Fruit fly (Drosophila melanogaster): ENCODE data around the gene TwdlD.

TwdlD gene

dm6 chr3R:26636388-26636787 is 3.4 kb upstream of the TwdlD start, which contains the start of gene TwdlS:
Gene TwdlS, plus strand, starts transcription at chr3R:26636688.
- no peak for TF ChIP-seq CG17801 (GFP tag; optimal IDR thresholded peaks at IDR 0.05; ENCODE audit: partially characterized antibody)

DNA sequence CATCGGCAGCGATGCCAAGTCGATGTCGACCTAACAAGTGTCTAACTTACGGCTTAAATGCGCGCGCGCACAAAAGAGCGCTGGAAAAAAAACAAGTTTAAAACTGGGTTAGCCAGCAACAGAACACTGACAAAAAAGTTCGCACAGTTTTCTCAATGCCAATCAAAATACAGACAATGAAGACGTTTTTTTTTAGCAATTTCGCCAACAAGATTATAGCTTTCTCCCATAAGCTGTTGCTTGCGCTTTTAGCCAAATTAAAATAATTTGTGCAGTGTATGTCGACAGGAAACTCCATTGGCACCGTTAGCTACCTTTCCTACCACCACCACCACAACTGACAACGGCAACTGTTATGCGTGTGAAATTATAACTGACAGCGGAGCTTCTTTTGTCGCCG is 14.8 kb downstream of the TwdlD start:
- TF ChIP-seq CG17801 (GFP tag; optimal IDR thresholded peaks at IDR 0.05; ENCODE audit: partially characterized antibody) = no peak

dm6 chr3R:26655416-26655945 is 15.7 kb downstream of the TwdlD start:
- TF ChIP-seq CG17801 (GFP tag; optimal IDR thresholded peaks at IDR 0.05; ENCODE audit: partially characterized antibody) = no peak

DNA sequence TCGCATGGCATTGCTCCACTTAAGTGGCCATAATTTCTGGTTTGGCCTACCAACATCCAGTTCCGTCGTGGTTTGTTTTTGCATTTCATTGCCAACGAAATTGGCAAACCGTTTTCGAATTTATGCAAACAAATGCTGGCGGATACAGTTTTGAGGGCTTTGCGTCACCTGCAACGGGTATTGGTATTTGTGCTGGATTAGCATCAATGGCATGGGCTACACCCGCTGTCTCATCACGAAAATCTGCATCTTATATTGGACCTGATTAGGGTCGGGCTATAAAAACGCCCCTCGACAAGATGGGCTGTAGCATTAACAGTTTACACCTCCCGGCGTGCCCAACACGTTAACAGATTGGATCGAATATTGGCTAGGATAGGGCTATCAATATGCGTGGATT is 16.3 kb downstream of the TwdlD start, which contains the start of gene Tb:
Gene Tb, plus strand, starts transcription at position 301 of the 400 bp plus-strand sequence.
- no peak for TF ChIP-seq CG17801 (GFP tag; optimal IDR thresholded peaks at IDR 0.05; ENCODE audit: partially characterized antibody)

DNA sequence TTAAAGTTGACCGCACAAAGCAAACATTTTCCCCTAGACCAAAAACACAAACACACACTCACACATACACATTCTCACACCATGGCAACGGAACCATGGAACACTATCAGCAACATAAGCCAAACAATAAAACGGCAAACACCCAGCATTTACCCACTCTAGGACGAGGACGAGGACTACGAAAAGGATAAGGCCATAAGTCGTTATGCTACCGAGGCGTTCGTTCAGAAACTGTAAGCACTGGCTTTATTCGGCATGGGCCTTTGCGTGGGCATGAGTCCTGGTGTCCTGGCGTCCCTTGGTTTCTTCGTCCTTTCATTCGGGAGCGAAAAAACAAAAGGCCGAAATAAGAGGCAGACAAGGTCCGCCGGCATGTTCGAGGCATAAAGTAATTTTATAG is 30.5 kb downstream of the TwdlD start:
- no peak for TF ChIP-seq CG17801 (GFP tag; optimal IDR thresholded peaks at IDR 0.05; ENCODE audit: partially characterized antibody)

DNA sequence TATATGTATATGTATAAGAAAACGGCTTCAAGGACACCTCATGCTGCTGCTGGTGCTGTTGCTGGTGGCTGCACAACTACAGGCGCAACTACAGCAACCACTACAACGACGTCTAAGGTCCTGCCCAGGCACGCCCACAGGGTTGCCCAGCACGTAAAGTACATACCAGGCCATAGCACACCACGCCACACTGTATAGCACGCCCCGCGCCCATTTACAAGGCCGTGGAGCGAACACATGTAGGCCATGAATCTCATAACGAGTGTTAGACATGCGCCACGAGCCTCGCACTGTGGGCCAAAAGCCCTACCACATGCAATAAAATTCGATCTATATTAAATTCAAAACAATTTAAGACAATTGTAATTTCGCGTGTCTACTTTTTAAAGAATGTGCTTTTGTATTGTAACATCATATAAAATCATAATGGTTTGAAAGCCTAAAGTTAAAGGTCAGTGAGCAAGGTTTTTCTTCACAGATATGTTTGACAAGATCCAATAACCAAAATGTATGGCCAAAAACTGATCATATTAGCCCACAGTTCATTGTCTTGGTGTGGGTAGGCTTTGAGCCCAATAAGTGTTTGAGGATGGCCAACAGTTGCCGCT is 31.8 kb downstream of the TwdlD start:
- no peak for TF ChIP-seq CG17801 (GFP tag; optimal IDR thresholded peaks at IDR 0.05; ENCODE audit: partially characterized antibody)

- no peak for TF ChIP-seq CG17801 (GFP tag; optimal IDR thresholded peaks at IDR 0.05; ENCODE audit: partially characterized antibody)
These were observed 42.1 kb downstream of the TwdlD start, which contains the start of gene beat-VII for dm6 chr3R:26681947-26682346. Gene beat-VII, minus strand, starts transcription at chr3R:26681966.

DNA sequence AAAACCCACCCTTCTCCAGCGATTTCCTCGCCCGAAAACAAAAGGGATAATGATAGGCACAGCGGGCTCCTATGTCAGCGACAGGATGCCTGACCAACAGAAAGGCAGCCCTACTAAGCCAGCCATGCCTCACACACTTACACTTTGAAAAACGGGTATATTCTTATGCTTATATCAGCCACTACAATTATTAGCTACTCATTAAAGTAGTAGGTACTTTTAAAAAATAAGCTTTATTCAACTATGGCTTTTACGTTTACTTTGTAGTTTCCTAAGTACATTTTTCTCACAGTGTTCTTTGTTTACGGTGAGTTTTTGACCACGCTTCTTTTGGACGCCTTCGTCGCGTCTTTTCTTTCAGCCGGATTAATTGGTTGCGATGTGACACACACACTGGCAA is 50.4 kb downstream of the TwdlD start:
- TF ChIP-seq CG17801 (GFP tag; optimal IDR thresholded peaks at IDR 0.05; ENCODE audit: partially characterized antibody) = no peak
